Fruit fly (Drosophila melanogaster) whole organism, embryonic: ENCODE measurements around the gene bora.
A peak's percentile ranks its signal among the peaks of the same experiment; 100 is the strongest.

Experiments used
- CG11723 ChIP-seq: fragments of 200-800 bp; sonication (Bioruptor generic); optimal IDR thresholded peaks from 2 replicates; lab custom pipeline; 2017; ENCODE audit warnings: missing biosample characterization, mild to moderate bottlenecking, missing genetic modification characterization
- CG14710 ChIP-seq: fragments of 200-800 bp; sonication (Bioruptor generic); optimal IDR thresholded peaks from 3 replicates; lab custom pipeline; 2019; ENCODE audit warnings: missing biosample characterization, mild to moderate bottlenecking, missing genetic modification characterization, moderate library complexity
- CG14860 ChIP-seq: fragments of 200-800 bp; sonication (Bioruptor generic); IDR thresholded peaks from 3 replicates; pipeline ENCODE4 v1.3.6; 2022; ENCODE audit warnings: missing biosample characterization, missing genetic modification characterization; ENCODE audit not compliant: partially characterized antibody
- CG1603 ChIP-seq: fragments of 200-800 bp; sonication (Bioruptor generic); optimal IDR thresholded peaks from 2 replicates; lab custom pipeline; 2019; ENCODE audit warnings: missing biosample characterization, mild to moderate bottlenecking, missing genetic modification characterization, moderate library complexity
- CG16779 ChIP-seq: fragments of 200-800 bp; sonication (Bioruptor generic); IDR thresholded peaks from 2 replicates; pipeline ENCODE4 v1.3.6; 2022; ENCODE audit warnings: missing biosample characterization, missing genetic modification characterization
- CG16863 ChIP-seq: fragments of 200-800 bp; sonication (Bioruptor generic); optimal IDR thresholded peaks from 3 replicates; lab custom pipeline; 2016; ENCODE audit warnings: missing biosample characterization, missing genetic modification characterization
- CG17829 ChIP-seq: fragments of 200-800 bp; optimal IDR thresholded peaks from 2 replicates; lab custom pipeline; 2019; ENCODE audit warnings: missing biosample characterization, mild to moderate bottlenecking, missing genetic modification characterization, moderate library complexity
- CG18599 ChIP-seq: fragments of 200-800 bp; sonication (Bioruptor generic); optimal IDR thresholded peaks from 3 replicates; lab custom pipeline; 2017; ENCODE audit warnings: missing biosample characterization, missing genetic modification characterization, mild to moderate bottlenecking, moderate library complexity, missing genetic modification reagents
- CG2120 ChIP-seq: fragments of 200-800 bp; sonication (Bioruptor generic); optimal IDR thresholded peaks from 3 replicates; lab custom pipeline; 2016; ENCODE audit warnings: missing biosample characterization, missing genetic modification characterization
- CG2199 ChIP-seq: fragments of 200-800 bp; sonication (Bioruptor generic); IDR thresholded peaks from 3 replicates; pipeline ENCODE4 v1.3.6; 2022; ENCODE audit warnings: missing biosample characterization, missing genetic modification characterization
- CG2202 ChIP-seq: fragments of 200-800 bp; sonication (Bioruptor generic); optimal IDR thresholded peaks from 2 replicates; lab custom pipeline; 2018; ENCODE audit warnings: missing biosample characterization, mild to moderate bottlenecking, missing genetic modification characterization
- CG30020 ChIP-seq: fragments of 200-800 bp; optimal IDR thresholded peaks from 2 replicates; lab custom pipeline; 2019; ENCODE audit warnings: missing biosample characterization, mild to moderate bottlenecking, missing genetic modification characterization, moderate library complexity
- CG32532 ChIP-seq: fragments of 200-800 bp; sonication (Bioruptor generic); IDR thresholded peaks from 2 replicates; pipeline ENCODE4 v1.3.6; 2022; ENCODE audit warnings: missing biosample characterization, missing genetic modification characterization
- CG34376 ChIP-seq: fragments of 200-800 bp; sonication (Bioruptor generic); optimal IDR thresholded peaks from 2 replicates; lab custom pipeline; 2018; ENCODE audit warnings: missing biosample characterization, mild to moderate bottlenecking, missing genetic modification characterization
- CG4328 ChIP-seq: fragments of 200-800 bp; sonication (Bioruptor generic); optimal IDR thresholded peaks from 3 replicates; lab custom pipeline; 2017; ENCODE audit warnings: missing biosample characterization, missing genetic modification reagents, missing genetic modification characterization
- CG5953 ChIP-seq: fragments of 200-800 bp; sonication (Bioruptor generic); IDR thresholded peaks from 2 replicates; pipeline ENCODE4 v1.3.6; 2022; ENCODE audit warnings: missing biosample characterization, missing genetic modification characterization
- CG9215 ChIP-seq: fragments of 200-800 bp; sonication (Bioruptor generic); IDR thresholded peaks from 2 replicates; pipeline ENCODE4 v1.3.6; 2022; ENCODE audit warnings: missing biosample characterization, missing genetic modification characterization
- CG9932 ChIP-seq: fragments of 200-800 bp; sonication (Bioruptor generic); IDR thresholded peaks from 2 replicates; pipeline ENCODE4 v1.3.6; 2022; ENCODE audit warnings: missing biosample characterization, missing genetic modification characterization
- Dref ChIP-seq: fragments of 200-800 bp; sonication (Bioruptor generic); IDR thresholded peaks from 2 replicates; pipeline ENCODE4 v1.3.6; 2022; ENCODE audit warnings: missing biosample characterization, missing genetic modification characterization
- Gug ChIP-seq: fragments of 200-800 bp; sonication (Bioruptor generic); IDR thresholded peaks from 4 replicates; pipeline ENCODE4 v1.3.6; 2022; ENCODE audit warnings: missing biosample characterization, missing genetic modification characterization
- H15 ChIP-seq: fragments of 200-800 bp; sonication (Bioruptor generic); IDR thresholded peaks from 3 replicates; pipeline ENCODE4 v1.3.6; 2022; ENCODE audit warnings: missing biosample characterization, missing genetic modification characterization
- Hr51 ChIP-seq, 2 experiments: fragments of 200-800 bp; sonication (Bioruptor generic); optimal IDR thresholded peaks; 2 replicates in 1 of 2; 3 replicates in 1 of 2; lab custom pipeline; 2016 to 2018; ENCODE audit warnings: missing biosample characterization in 2 of 2, missing genetic modification characterization in 2 of 2, mild to moderate bottlenecking in 1 of 2, moderate library complexity in 1 of 2
- Hsf ChIP-seq: fragments of 200-800 bp; sonication (Bioruptor generic); optimal IDR thresholded peaks from 3 replicates; lab custom pipeline; 2016; ENCODE audit warnings: missing biosample characterization, missing genetic modification characterization
- Lhr ChIP-seq: fragments of 200-800 bp; sonication (Bioruptor generic); optimal IDR thresholded peaks from 3 replicates; lab custom pipeline; 2017; ENCODE audit warnings: mild to moderate bottlenecking, missing biosample characterization, missing genetic modification reagents, missing genetic modification characterization
- MESR4 ChIP-seq: fragments of 200-800 bp; sonication (Bioruptor generic); optimal IDR thresholded peaks from 2 replicates; lab custom pipeline; 2018; ENCODE audit warnings: missing biosample characterization, mild to moderate bottlenecking, missing genetic modification characterization, moderate library complexity
- Meics ChIP-seq: fragments of 200-800 bp; sonication (Bioruptor generic); optimal IDR thresholded peaks from 2 replicates; lab custom pipeline; 2017; ENCODE audit warnings: missing biosample characterization, mild to moderate bottlenecking, missing genetic modification characterization
- Oaz ChIP-seq: fragments of 200-800 bp; sonication (Bioruptor generic); IDR thresholded peaks from 2 replicates; pipeline ENCODE4 v1.3.6; 2022; ENCODE audit warnings: missing biosample characterization, missing genetic modification characterization
- Ptx1 ChIP-seq: fragments of 200-800 bp; sonication (Bioruptor generic); IDR thresholded peaks from 2 replicates; pipeline ENCODE4 v1.3.6; 2022; ENCODE audit warnings: missing biosample characterization, missing genetic modification characterization
- Rfx ChIP-seq: fragments of 200-800 bp; sonication (Bioruptor generic); IDR thresholded peaks from 2 replicates; pipeline ENCODE4 v1.3.6; 2022; ENCODE audit warnings: missing biosample characterization, missing genetic modification characterization
- Stat92E ChIP-seq, 3 experiments: fragments of >200 bp in 2 of 3; fragments of 200-800 bp in 1 of 3; sonication (Bioruptor generic) in 1 of 3; optimal IDR thresholded peaks; 2 replicates each; lab custom pipeline; 2017 to 2019; ENCODE audit warnings: missing biosample characterization in 3 of 3, missing genetic modification characterization in 3 of 3, mild to moderate bottlenecking in 1 of 3, moderate library complexity in 1 of 3
- ato ChIP-seq: fragments of 200-800 bp; sonication (Bioruptor generic); IDR thresholded peaks from 2 replicates; pipeline ENCODE4 v1.3.6; 2022; ENCODE audit warnings: missing biosample characterization, missing genetic modification characterization; ENCODE audit not compliant: partially characterized antibody
- bbx ChIP-seq: fragments of 200-800 bp; sonication (Bioruptor generic); IDR thresholded peaks from 2 replicates; pipeline ENCODE4 v1.3.6; 2022; ENCODE audit warnings: missing biosample characterization, missing genetic modification characterization; ENCODE audit not compliant: partially characterized antibody
- dmrt11E ChIP-seq: fragments of 200-800 bp; sonication (Bioruptor generic); optimal IDR thresholded peaks from 3 replicates; lab custom pipeline; 2018; ENCODE audit warnings: missing biosample characterization, mild to moderate bottlenecking, missing genetic modification characterization, moderate library complexity
- fd102C ChIP-seq: fragments of 200-800 bp; sonication (Bioruptor generic); optimal IDR thresholded peaks from 2 replicates; lab custom pipeline; 2018; ENCODE audit warnings: missing biosample characterization, mild to moderate bottlenecking, missing genetic modification characterization, moderate library complexity
- luna ChIP-seq: fragments of 200-800 bp; sonication (Bioruptor generic); optimal IDR thresholded peaks from 2 replicates; lab custom pipeline; 2016; ENCODE audit warnings: missing biosample characterization, missing genetic modification characterization
- mld ChIP-seq: fragments of 200-800 bp; sonication (Bioruptor generic); IDR thresholded peaks from 3 replicates; pipeline ENCODE4 v1.3.6; 2022; ENCODE audit warnings: missing biosample characterization, missing genetic modification characterization; ENCODE audit not compliant: partially characterized antibody
- nerfin-1 ChIP-seq: fragments of 200-800 bp; sonication (Bioruptor generic); optimal IDR thresholded peaks from 3 replicates; lab custom pipeline; 2019; ENCODE audit warnings: missing biosample characterization, mild to moderate bottlenecking, missing genetic modification characterization, moderate library complexity
- oc ChIP-seq: fragments of 200-800 bp; sonication (Bioruptor generic); optimal IDR thresholded peaks from 2 replicates; lab custom pipeline; 2018; ENCODE audit warnings: missing biosample characterization, mild to moderate bottlenecking, missing genetic modification characterization, moderate library complexity
- onecut ChIP-seq: fragments of 200-800 bp; sonication (Bioruptor generic); IDR thresholded peaks from 2 replicates; pipeline ENCODE4 v1.3.6; 2022; ENCODE audit warnings: missing biosample characterization, missing genetic modification characterization
- pan ChIP-seq, 4 experiments: fragments of >200 bp in 3 of 4; fragments of 200-800 bp in 1 of 4; sonication (Bioruptor generic) in 1 of 4; optimal IDR thresholded peaks in 3 of 4; IDR thresholded peaks in 1 of 4; 2 replicates each; pipeline versions ENCODE4 v1.3.6 to Lab custom; 2017 to 2022; ENCODE audit warnings: missing biosample characterization in 2 of 4, missing genetic modification characterization in 2 of 4, mixed read lengths in 1 of 4
- ranshi ChIP-seq: fragments of 200-800 bp; sonication (Bioruptor generic); IDR thresholded peaks from 2 replicates; pipeline ENCODE4 v1.3.6; 2022; ENCODE audit warnings: missing biosample characterization, missing genetic modification characterization
- run ChIP-seq: fragments of 200-800 bp; sonication (Bioruptor generic); optimal IDR thresholded peaks from 3 replicates; lab custom pipeline; 2018; ENCODE audit warnings: missing biosample characterization, mild to moderate bottlenecking, missing genetic modification characterization
- sd ChIP-seq: fragments of 200-800 bp; sonication (Bioruptor generic); optimal IDR thresholded peaks from 3 replicates; lab custom pipeline; 2018; ENCODE audit warnings: missing biosample characterization, mild to moderate bottlenecking, missing genetic modification characterization, moderate library complexity
- slp2 ChIP-seq: fragments of 200-800 bp; sonication (Bioruptor generic); optimal IDR thresholded peaks from 2 replicates; lab custom pipeline; 2016; ENCODE audit warnings: missing biosample characterization, missing genetic modification characterization
- sob ChIP-seq: fragments of 200-800 bp; sonication (Bioruptor generic); IDR thresholded peaks from 2 replicates; pipeline ENCODE4 v1.3.6; 2022; ENCODE audit warnings: missing biosample characterization, missing genetic modification characterization
- ttk ChIP-seq: fragments of 200-800 bp; sonication (Bioruptor generic); IDR thresholded peaks from 2 replicates; pipeline ENCODE4 v2.1.2; 2022; ENCODE audit warnings: missing biosample characterization, missing genetic modification characterization
- usp ChIP-seq: fragments of >200 bp; optimal IDR thresholded peaks from 2 replicates; lab custom pipeline; 2017; ENCODE audit warnings: missing biosample characterization, missing genetic modification characterization
- vnd ChIP-seq: fragments of 200-800 bp; sonication (Bioruptor generic); IDR thresholded peaks from 3 replicates; pipeline ENCODE4 v1.3.6; 2022; ENCODE audit warnings: missing biosample characterization, missing genetic modification characterization; ENCODE audit not compliant: partially characterized antibody
- vvl ChIP-seq: fragments of 200-800 bp; sonication (Bioruptor generic); IDR thresholded peaks from 2 replicates; pipeline ENCODE4 v1.3.6; 2022; ENCODE audit warnings: missing biosample characterization, missing genetic modification characterization

Gene bora

dm6 chr3L:18625786-18626185, 3.3 kb downstream of the bora start, which contains the start of gene MYPT-75D (continued):
- peak; percentile 25 for TF ChIP-seq fd102C (GFP tag; lab: Kevin White, UChicago)
- TF ChIP-seq vvl (GFP tag; lab: Robert Waterston, UW): peak; percentile 49
- peak; percentile 88 for TF ChIP-seq ato (GFP tag; lab: Robert Waterston, UW)
- TF ChIP-seq Hsf: no peak
- 0 out of 2 replicates have a peak, but pooled peaks have one; percentile 35 for TF ChIP-seq CG16779 (GFP tag; lab: Robert Waterston, UW)
- no peak for TF ChIP-seq ttk (GFP tag; lab: Robert Waterston, UW)
- TF ChIP-seq usp (GFP tag; lab: Kevin White, UChicago): no peak
- TF ChIP-seq pan (optimal IDR thresholded peaks at IDR 0.05; lab: Kevin White, UChicago): no peak
- peak in 1 of 2 experiments; percentile 12 for TF ChIP-seq pan (GFP tag; optimal IDR thresholded peaks at IDR 0.05 in 1 of 2, IDR thresholded peaks at IDR 0.05 in 1 of 2)
- TF ChIP-seq sd (tag; lab: Kevin White, UChicago): peak; percentile 70
- peak; percentile 48 for TF ChIP-seq onecut (GFP tag; lab: Robert Waterston, UW)
- 0 out of 4 replicates have a peak, but pooled peaks have one; percentile 8 for TF ChIP-seq Gug (GFP tag; lab: Robert Waterston, UW)
- peak; percentile 12 for TF ChIP-seq Lhr (GFP tag; lab: Kevin White, UChicago)
- TF ChIP-seq MESR4 (GFP tag; lab: Kevin White, UChicago): peak; percentile 34
- TF ChIP-seq slp2: no peak
- TF ChIP-seq CG1603: peak; percentile 78
- peak; percentile 60 for TF ChIP-seq CG34376 (GFP tag; lab: Kevin White, UChicago)
- no peak for TF ChIP-seq CG4328 (GFP tag; lab: Kevin White, UChicago)
- TF ChIP-seq mld (GFP tag; lab: Robert Waterston, UW): peak; percentile 54; the same call in 1 of the 3 replicates
- TF ChIP-seq CG17829: peak; percentile 85
- TF ChIP-seq CG16863: peak; percentile 17
- peak; percentile 72; the same call in 1 of the 3 replicates for TF ChIP-seq vnd (GFP tag; lab: Robert Waterston, UW)
- TF ChIP-seq CG2120 (GFP tag; lab: Kevin White, UChicago): peak; percentile 4
- peak; percentile 29; the same call in 1 of the 2 replicates for TF ChIP-seq CG32532 (GFP tag; lab: Robert Waterston, UW)
- peak; percentile 30 for TF ChIP-seq luna (GFP tag; lab: Kevin White, UChicago)
- peak; percentile 5; the same call in 1 of the 2 replicates for TF ChIP-seq ranshi (GFP tag; lab: Robert Waterston, UW)
- no peak for TF ChIP-seq CG9215
- peak; percentile 67 for TF ChIP-seq nerfin-1 (tag; lab: Kevin White, UChicago)
- peak; percentile 27; the same call in 1 of the 2 replicates for TF ChIP-seq CG9932
- no peak for TF ChIP-seq Oaz (GFP tag; lab: Robert Waterston, UW)
- peak; percentile 35 for TF ChIP-seq CG2202 (tag; lab: Kevin White, UChicago)
- peak; percentile 79 for TF ChIP-seq CG14860 (GFP tag; lab: Robert Waterston, UW)
- TF ChIP-seq CG5953 (GFP tag; lab: Robert Waterston, UW): no peak
- no peak for TF ChIP-seq H15
- TF ChIP-seq CG14710: peak; percentile 51
- peak; percentile 47 for TF ChIP-seq Meics (GFP tag; lab: Kevin White, UChicago)
- TF ChIP-seq CG18599 (GFP tag; lab: Kevin White, UChicago): no peak
- TF ChIP-seq sob (GFP tag; lab: Robert Waterston, UW): 0 out of 2 replicates have a peak, but pooled peaks have one; percentile 33
- peak; percentile 97 for TF ChIP-seq bbx (GFP tag; lab: Robert Waterston, UW)
- TF ChIP-seq Ptx1 (GFP tag; lab: Robert Waterston, UW): no peak
- TF ChIP-seq Stat92E (GFP tag; optimal IDR thresholded peaks at IDR 0.05; lab: Kevin White, UChicago): peak in 1 of 3 experiments; percentile 86
- peak; percentile 88; the same call in 2 of the 3 replicates for TF ChIP-seq CG2199 (GFP tag; lab: Robert Waterston, UW)
- peak; percentile 38; the same call in 1 of the 2 replicates for TF ChIP-seq Rfx (GFP tag; lab: Robert Waterston, UW)
- peak; percentile 29 for TF ChIP-seq CG30020 (tag; lab: Kevin White, UChicago)
- TF ChIP-seq CG11723: peak; percentile 31
- TF ChIP-seq Dref (GFP tag; lab: Robert Waterston, UW): peak; percentile 83
- peak; percentile 4 for TF ChIP-seq oc
- TF ChIP-seq Hr51 (GFP tag; optimal IDR thresholded peaks at IDR 0.05; lab: Kevin White, UChicago): peak in 1 of 2 experiments; percentile 26
- TF ChIP-seq run (tag; lab: Kevin White, UChicago): no peak
- no peak for TF ChIP-seq dmrt11E (tag; lab: Kevin White, UChicago)
